1 fruit fly cellular context compared by ENCODE assay signal in genomic region chr3R:5470586-5471283, dm6.
TF ChIP-seq lines count a peak whose summit lies in the region.

mRpL44 (minus strand) TSS chr3R:5470636.
Snr1 (plus strand) TSS chr3R:5470926.

TF ChIP-seq in whole organism, embryonic, 481 proteins besides CTCF, POLR2A, EP300 and RAD21 (continued from another document and continues in another):
- TF ChIP-seq Fer3 (tag; optimal IDR thresholded peaks at IDR 0.05; lab: Kevin White, UChicago) (peak; percentile 13), nmo (GFP tag; optimal IDR thresholded peaks at IDR 0.05; lab: Kevin White, UChicago) (peak; percentile 72), chn (GFP tag; optimal IDR thresholded peaks at IDR 0.05; lab: Kevin White, UChicago) (no peak), Lpt (GFP tag; optimal IDR thresholded peaks at IDR 0.05; lab: Kevin White, UChicago) (no peak), CG18619 (GFP tag; optimal IDR thresholded peaks at IDR 0.05; lab: Kevin White, UChicago) (peak; percentile 44), tup (GFP tag; optimal IDR thresholded peaks at IDR 0.05; lab: Kevin White, UChicago) (no peak), CG8944 (GFP tag; optimal IDR thresholded peaks at IDR 0.05; lab: Kevin White, UChicago) (no peak), CG6854 (GFP tag; optimal IDR thresholded peaks at IDR 0.05; lab: Kevin White, UChicago) (no peak), cwo (GFP tag; optimal IDR thresholded peaks at IDR 0.05; lab: Kevin White, UChicago) (no peak), Xbp1 (GFP tag; optimal IDR thresholded peaks at IDR 0.05; lab: Kevin White, UChicago) (peak; percentile 40), bcd (GFP tag; optimal IDR thresholded peaks at IDR 0.05; lab: Kevin White, UChicago) (no peak), Oli (tag; optimal IDR thresholded peaks at IDR 0.05; lab: Kevin White, UChicago) (peak; percentile 28), gro (GFP tag; optimal IDR thresholded peaks at IDR 0.05; lab: Kevin White, UChicago) (no peak), gem (tag; optimal IDR thresholded peaks at IDR 0.05; lab: Kevin White, UChicago) (no peak), CG7556 (GFP tag; optimal IDR thresholded peaks at IDR 0.05; lab: Kevin White, UChicago) (no peak), CG6813 (GFP tag; optimal IDR thresholded peaks at IDR 0.05; lab: Kevin White, UChicago) (no peak), CG7963 (GFP tag; IDR thresholded peaks at IDR 0.05; lab: Robert Waterston, UW; ENCODE audit: partially characterized antibody) (no peak), trh (GFP tag; optimal IDR thresholded peaks at IDR 0.05; lab: Kevin White, UChicago) (peak; percentile 6), ind (GFP tag; optimal IDR thresholded peaks at IDR 0.05; lab: Kevin White, UChicago) (peak; percentile 25), Meics (GFP tag; optimal IDR thresholded peaks at IDR 0.05; lab: Kevin White, UChicago) (peak; percentile 82), jigr1 (GFP tag; IDR thresholded peaks at IDR 0.05; lab: Robert Waterston, UW) (no peak), CG4730 (GFP tag; IDR thresholded peaks at IDR 0.05; lab: Robert Waterston, UW) (no peak), tgo (GFP tag; IDR thresholded peaks at IDR 0.05; lab: Robert Waterston, UW) (no peak), ftz-f1 (GFP tag; optimal IDR thresholded peaks at IDR 0.05; lab: Kevin White, UChicago) (no peak), CG4328 (GFP tag; optimal IDR thresholded peaks at IDR 0.05; lab: Kevin White, UChicago) (no peak), CG17186 (GFP tag; optimal IDR thresholded peaks at IDR 0.05; lab: Kevin White, UChicago) (peak; percentile 91), CG9437 (GFP tag; optimal IDR thresholded peaks at IDR 0.05; lab: Kevin White, UChicago) (peak; percentile 76), Hr3 (GFP tag; optimal IDR thresholded peaks at IDR 0.05; lab: Kevin White, UChicago) (peak; percentile 39), Hmx (GFP tag; optimal IDR thresholded peaks at IDR 0.05; lab: Kevin White, UChicago) (no peak), CG11085 (GFP tag; IDR thresholded peaks at IDR 0.05; lab: Robert Waterston, UW) (no peak), CG30020 (tag; optimal IDR thresholded peaks at IDR 0.05; lab: Kevin White, UChicago) (peak; percentile 57), sc (optimal IDR thresholded peaks at IDR 0.05; lab: Kevin White, UChicago) (no peak), sc (GFP tag; optimal IDR thresholded peaks at IDR 0.05; lab: Kevin White, UChicago) (no peak), gsb-n (tag; optimal IDR thresholded peaks at IDR 0.05; lab: Kevin White, UChicago) (no peak), peb (GFP tag; IDR thresholded peaks at IDR 0.05; lab: Robert Waterston, UW) (no peak), CG5180 (GFP tag; optimal IDR thresholded peaks at IDR 0.05; lab: Kevin White, UChicago) (no peak), twi (tag; optimal IDR thresholded peaks at IDR 0.05; lab: Kevin White, UChicago) (peak; percentile 33), CG4854 (GFP tag; optimal IDR thresholded peaks at IDR 0.05; lab: Kevin White, UChicago) (no peak), CG13624 (GFP tag; optimal IDR thresholded peaks at IDR 0.05; lab: Kevin White, UChicago) (no peak), CG7357 (GFP tag; IDR thresholded peaks at IDR 0.05; lab: Robert Waterston, UW) (no peak), Sry-β (GFP tag; optimal IDR thresholded peaks at IDR 0.05; lab: Kevin White, UChicago) (peak; percentile 100), fd102C (GFP tag; optimal IDR thresholded peaks at IDR 0.05; lab: Kevin White, UChicago) (no peak), CG2875 (GFP tag; optimal IDR thresholded peaks at IDR 0.05; lab: Kevin White, UChicago) (no peak), CG6683 (GFP tag; optimal IDR thresholded peaks at IDR 0.05; lab: Kevin White, UChicago) (peak; percentile 33), gt (GFP tag; IDR thresholded peaks at IDR 0.05; lab: Robert Waterston, UW) (no peak), Dip2 (GFP tag; IDR thresholded peaks at IDR 0.05; lab: Robert Waterston, UW) (no peak), NfI (GFP tag; optimal IDR thresholded peaks at IDR 0.05; lab: Kevin White, UChicago) (peak; percentile 60), CG13287 (GFP tag; IDR thresholded peaks at IDR 0.05; lab: Robert Waterston, UW; ENCODE audit: partially characterized antibody) (0 out of 2 replicates have a peak, but pooled peaks have one; percentile 15), kah (GFP tag; optimal IDR thresholded peaks at IDR 0.05; lab: Kevin White, UChicago) (no peak), CG14014 (GFP tag; IDR thresholded peaks at IDR 0.05; lab: Robert Waterston, UW) (no peak), CG1603 (tag; optimal IDR thresholded peaks at IDR 0.05; lab: Kevin White, UChicago) (no peak), ara (GFP tag; IDR thresholded peaks at IDR 0.05; lab: Robert Waterston, UW) (no peak), Max (GFP tag; optimal IDR thresholded peaks at IDR 0.05; lab: Kevin White, UChicago) (no peak), CG10979 (tag; optimal IDR thresholded peaks at IDR 0.05; lab: Kevin White, UChicago) (peak; percentile 45), tx (GFP tag; optimal IDR thresholded peaks at IDR 0.05; lab: Kevin White, UChicago) (no peak), Kr (GFP tag; optimal IDR thresholded peaks at IDR 0.05; lab: Kevin White, UChicago) (no peak), CG10366 (GFP tag; IDR thresholded peaks at IDR 0.05; lab: Robert Waterston, UW) (no peak), CG3847 (GFP tag; IDR thresholded peaks at IDR 0.05; lab: Robert Waterston, UW) (peak; percentile 70), CG17359 (tag; optimal IDR thresholded peaks at IDR 0.05; lab: Kevin White, UChicago) (no peak), HHEX (GFP tag; optimal IDR thresholded peaks at IDR 0.05; lab: Kevin White, UChicago) (peak; percentile 15), Lhr (GFP tag; optimal IDR thresholded peaks at IDR 0.05; lab: Kevin White, UChicago) (no peak), CHES-1-like (GFP tag; optimal IDR thresholded peaks at IDR 0.05; lab: Kevin White, UChicago) (peak; percentile 33), CG12104 (GFP tag; optimal IDR thresholded peaks at IDR 0.05; lab: Kevin White, UChicago) (peak; percentile 42), CG8388 (GFP tag; optimal IDR thresholded peaks at IDR 0.05; lab: Kevin White, UChicago) (peak; percentile 19), gcm (GFP tag; optimal IDR thresholded peaks at IDR 0.05; lab: Kevin White, UChicago) (no peak), HmgZ (tag; optimal IDR thresholded peaks at IDR 0.05; lab: Kevin White, UChicago) (peak; percentile 36), CG4360 (GFP tag; IDR thresholded peaks at IDR 0.05; lab: Robert Waterston, UW) (no peak), row (GFP tag; IDR thresholded peaks at IDR 0.05; lab: Robert Waterston, UW) (peak; percentile 96), sima (GFP tag; optimal IDR thresholded peaks at IDR 0.05; lab: Kevin White, UChicago) (no peak), unc-4 (GFP tag; IDR thresholded peaks at IDR 0.05; lab: Robert Waterston, UW; ENCODE audit: partially characterized antibody) (no peak), CG4404 (GFP tag; IDR thresholded peaks at IDR 0.05; lab: Robert Waterston, UW) (no peak), CG11247 (GFP tag; IDR thresholded peaks at IDR 0.05; lab: Robert Waterston, UW) (no peak), Gug (GFP tag; IDR thresholded peaks at IDR 0.05; lab: Robert Waterston, UW) (no peak; the same call in 3 of the 4 replicates), Mad (GFP tag; optimal IDR thresholded peaks at IDR 0.05; lab: Kevin White, UChicago) (no peak), CG43689 (GFP tag; IDR thresholded peaks at IDR 0.05; lab: Robert Waterston, UW) (no peak), tio (GFP tag; optimal IDR thresholded peaks at IDR 0.05; lab: Kevin White, UChicago) (no peak), CG9932 (GFP tag; IDR thresholded peaks at IDR 0.05; lab: Robert Waterston, UW) (peak; percentile 63), CG30431 (GFP tag; optimal IDR thresholded peaks at IDR 0.05; lab: Kevin White, UChicago) (no peak), klu (GFP tag; IDR thresholded peaks at IDR 0.05; lab: Robert Waterston, UW) (peak; percentile 84), dmrt99B (tag; optimal IDR thresholded peaks at IDR 0.05; lab: Kevin White, UChicago) (no peak), CG5953 (GFP tag; IDR thresholded peaks at IDR 0.05; lab: Robert Waterston, UW) (no peak), B-H2 (GFP tag; optimal IDR thresholded peaks at IDR 0.05; lab: Kevin White, UChicago) (peak; percentile 71), mirr (GFP tag; optimal IDR thresholded peaks at IDR 0.05; lab: Kevin White, UChicago) (no peak), Hr51 (GFP tag; optimal IDR thresholded peaks at IDR 0.05; lab: Kevin White, UChicago) (no peak), Dek (tag; optimal IDR thresholded peaks at IDR 0.05; lab: Kevin White, UChicago) (peak; percentile 58), CoRest (tag; optimal IDR thresholded peaks at IDR 0.05; lab: Kevin White, UChicago) (peak; percentile 76), CG1602 (GFP tag; optimal IDR thresholded peaks at IDR 0.05; lab: Kevin White, UChicago) (peak; percentile 24), ro (GFP tag; IDR thresholded peaks at IDR 0.05; lab: Robert Waterston, UW) (no peak), CG34376 (GFP tag; optimal IDR thresholded peaks at IDR 0.05; lab: Kevin White, UChicago) (peak; percentile 42), zen2 (GFP tag; IDR thresholded peaks at IDR 0.05; lab: Robert Waterston, UW; ENCODE audit: partially characterized antibody) (no peak), CG11398 (GFP tag; optimal IDR thresholded peaks at IDR 0.05; lab: Kevin White, UChicago) (no peak), CG17912 (GFP tag; optimal IDR thresholded peaks at IDR 0.05; lab: Kevin White, UChicago) (no peak), CG2889 (GFP tag; IDR thresholded peaks at IDR 0.05; lab: Robert Waterston, UW) (no peak), CG15601 (tag; optimal IDR thresholded peaks at IDR 0.05; lab: Kevin White, UChicago) (no peak), Dfd (GFP tag; optimal IDR thresholded peaks at IDR 0.05; lab: Kevin White, UChicago) (no peak), Bgb (GFP tag; IDR thresholded peaks at IDR 0.05; lab: Robert Waterston, UW; ENCODE audit: partially characterized antibody) (no peak), CG12219 (GFP tag; optimal IDR thresholded peaks at IDR 0.05; lab: Kevin White, UChicago) (no peak), tna (GFP tag; IDR thresholded peaks at IDR 0.05; lab: Robert Waterston, UW; ENCODE audit: partially characterized antibody) (no peak), CG13123 (GFP tag; optimal IDR thresholded peaks at IDR 0.05; lab: Kevin White, UChicago) (no peak), lola (GFP tag; optimal IDR thresholded peaks at IDR 0.05; lab: Kevin White, UChicago) (peak in 1 of 3 experiments; percentile 51), CG17361 (GFP tag; IDR thresholded peaks at IDR 0.05; lab: Robert Waterston, UW) (peak; percentile 78; the same call in 2 of the 3 replicates), fu2 (GFP tag; optimal IDR thresholded peaks at IDR 0.05; lab: Kevin White, UChicago) (no peak), tap (tag; optimal IDR thresholded peaks at IDR 0.05; lab: Kevin White, UChicago) (no peak), bab2 (GFP tag; optimal IDR thresholded peaks at IDR 0.05; lab: Kevin White, UChicago) (no peak), nau (GFP tag; optimal IDR thresholded peaks at IDR 0.05; lab: Kevin White, UChicago) (no peak), CG17328 (GFP tag; IDR thresholded peaks at IDR 0.05; lab: Robert Waterston, UW) (no peak), CG12155 (GFP tag; optimal IDR thresholded peaks at IDR 0.05; lab: Kevin White, UChicago) (peak; percentile 50), en (GFP tag; optimal IDR thresholded peaks at IDR 0.05; lab: Kevin White, UChicago) (no peak), Tbp (GFP tag; optimal IDR thresholded peaks at IDR 0.05; lab: Kevin White, UChicago) (no peak), CG6654 (GFP tag; optimal IDR thresholded peaks at IDR 0.05; lab: Kevin White, UChicago) (no peak), CG32767 (GFP tag; IDR thresholded peaks at IDR 0.05; lab: Robert Waterston, UW) (0 out of 2 replicates have a peak, but pooled peaks have one; percentile 47), Xrp1 (GFP tag; IDR thresholded peaks at IDR 0.05; lab: Robert Waterston, UW) (peak; percentile 52; the same call in 1 of the 2 replicates), Oaz (GFP tag; IDR thresholded peaks at IDR 0.05; lab: Robert Waterston, UW) (no peak), Deaf1 (tag; optimal IDR thresholded peaks at IDR 0.05; lab: Kevin White, UChicago) (no peak), CG18011 (GFP tag; optimal IDR thresholded peaks at IDR 0.05; lab: Kevin White, UChicago) (no peak), Camta (GFP tag; optimal IDR thresholded peaks at IDR 0.05; lab: Kevin White, UChicago) (no peak), sim (GFP tag; IDR thresholded peaks at IDR 0.05; lab: Robert Waterston, UW) (no peak), caup (GFP tag; optimal IDR thresholded peaks at IDR 0.05; lab: Kevin White, UChicago; ENCODE audit: severe bottlenecking) (peak; percentile 47), CG9609 (GFP tag; optimal IDR thresholded peaks at IDR 0.05; lab: Kevin White, UChicago) (no peak), CG10462 (GFP tag; optimal IDR thresholded peaks at IDR 0.05; lab: Kevin White, UChicago) (no peak), Optix (GFP tag; IDR thresholded peaks at IDR 0.05; lab: Robert Waterston, UW) (no peak), CG15514 (GFP tag; optimal IDR thresholded peaks at IDR 0.05; lab: Kevin White, UChicago) (peak; percentile 74), NK7.1 (GFP tag; optimal IDR thresholded peaks at IDR 0.05; lab: Kevin White, UChicago) (no peak), CG9817 (tag; optimal IDR thresholded peaks at IDR 0.05; lab: Kevin White, UChicago) (peak; percentile 48), stc (GFP tag; IDR thresholded peaks at IDR 0.05; lab: Robert Waterston, UW) (no peak), CG34224 (GFP tag; IDR thresholded peaks at IDR 0.05; lab: Robert Waterston, UW; ENCODE audit: partially characterized antibody) (no peak), chinmo (GFP tag; IDR thresholded peaks at IDR 0.05; lab: Robert Waterston, UW; ENCODE audit: partially characterized antibody) (no peak), ab (GFP tag; optimal IDR thresholded peaks at IDR 0.05; lab: Kevin White, UChicago) (no peak), CG7786 (GFP tag; optimal IDR thresholded peaks at IDR 0.05; lab: Kevin White, UChicago) (no peak), dm (GFP tag; optimal IDR thresholded peaks at IDR 0.05; lab: Kevin White, UChicago) (no peak), her (GFP tag; optimal IDR thresholded peaks at IDR 0.05; lab: Kevin White, UChicago) (no peak), insv (GFP tag; optimal IDR thresholded peaks at IDR 0.05; lab: Kevin White, UChicago) (peak in 1 of 2 experiments; percentile 57), bowl (GFP tag; IDR thresholded peaks at IDR 0.05; lab: Robert Waterston, UW) (no peak), Taf1 (GFP tag; IDR thresholded peaks at IDR 0.05; lab: Robert Waterston, UW) (no peak), Awh (GFP tag; IDR thresholded peaks at IDR 0.05; lab: Robert Waterston, UW) (no peak), Dip3 (GFP tag; optimal IDR thresholded peaks at IDR 0.05; lab: Kevin White, UChicago) (no peak), CG14710 (tag; optimal IDR thresholded peaks at IDR 0.05; lab: Kevin White, UChicago) (peak; percentile 72)
